Fruit fly (Drosophila melanogaster) whole organism, embryonic: ENCODE results near the gene Myo31DF.

Source experiments
- Aef1 ChIP-seq: fragments of 200-800 bp; sonication (Bioruptor generic); IDR thresholded peaks from 3 replicates; pipeline ENCODE4 v1.3.6; 2022; ENCODE audit warnings: missing biosample characterization, missing genetic modification characterization
- BEAF-32 ChIP-seq: fragments of 200-800 bp; sonication (Bioruptor generic); optimal IDR thresholded peaks from 3 replicates; lab custom pipeline; 2017; ENCODE audit warnings: missing biosample characterization, missing genetic modification characterization, mild to moderate bottlenecking, moderate library complexity, missing genetic modification reagents
- CG12155 ChIP-seq: fragments of 200-800 bp; sonication (Bioruptor generic); optimal IDR thresholded peaks from 3 replicates; lab custom pipeline; 2016; ENCODE audit warnings: missing biosample characterization, missing genetic modification characterization
- CG12744 ChIP-seq: fragments of 200-800 bp; sonication (Bioruptor generic); optimal IDR thresholded peaks from 2 replicates; lab custom pipeline; 2016; ENCODE audit warnings: missing biosample characterization, missing genetic modification characterization
- CG13624 ChIP-seq: fragments of 200-800 bp; sonication (Bioruptor generic); optimal IDR thresholded peaks from 2 replicates; lab custom pipeline; 2016; ENCODE audit warnings: missing biosample characterization, missing genetic modification characterization
- CG13894 ChIP-seq: fragments of 200-800 bp; sonication (Bioruptor generic); optimal IDR thresholded peaks from 3 replicates; lab custom pipeline; 2018; ENCODE audit warnings: missing biosample characterization, mild to moderate bottlenecking, missing genetic modification characterization, moderate library complexity
- CG14014 ChIP-seq: fragments of 200-800 bp; sonication (Bioruptor generic); IDR thresholded peaks from 2 replicates; pipeline ENCODE4 v1.3.6; 2022; ENCODE audit warnings: missing biosample characterization, missing genetic modification characterization
- CG14710 ChIP-seq: fragments of 200-800 bp; sonication (Bioruptor generic); optimal IDR thresholded peaks from 3 replicates; lab custom pipeline; 2019; ENCODE audit warnings: missing biosample characterization, mild to moderate bottlenecking, missing genetic modification characterization, moderate library complexity
- CG15269 ChIP-seq: fragments of 200-800 bp; sonication (Bioruptor generic); optimal IDR thresholded peaks from 2 replicates; lab custom pipeline; 2018; ENCODE audit warnings: missing biosample characterization, mild to moderate bottlenecking, missing genetic modification characterization, moderate library complexity
- CG1603 ChIP-seq: fragments of 200-800 bp; sonication (Bioruptor generic); optimal IDR thresholded peaks from 2 replicates; lab custom pipeline; 2019; ENCODE audit warnings: missing biosample characterization, mild to moderate bottlenecking, missing genetic modification characterization, moderate library complexity
- CG18764 ChIP-seq: fragments of 200-800 bp; sonication (Bioruptor generic); optimal IDR thresholded peaks from 3 replicates; lab custom pipeline; 2016; ENCODE audit warnings: missing biosample characterization, missing genetic modification characterization
- CG2116 ChIP-seq: fragments of 200-800 bp; sonication (Bioruptor generic); optimal IDR thresholded peaks from 3 replicates; lab custom pipeline; 2018; ENCODE audit warnings: missing biosample characterization, mild to moderate bottlenecking, missing genetic modification characterization
- CG31224 ChIP-seq: fragments of 200-800 bp; sonication (Bioruptor generic); IDR thresholded peaks from 2 replicates; pipeline ENCODE4 v1.3.6; 2022; ENCODE audit warnings: missing biosample characterization, missing genetic modification characterization
- CG31441 ChIP-seq: fragments of 200-800 bp; sonication (Bioruptor generic); IDR thresholded peaks from 2 replicates; pipeline ENCODE4 v1.3.6; 2022; ENCODE audit warnings: missing biosample characterization, missing genetic modification characterization
- CG3407 ChIP-seq: fragments of 200-800 bp; sonication (Bioruptor generic); optimal IDR thresholded peaks from 2 replicates; lab custom pipeline; 2018; ENCODE audit warnings: missing biosample characterization, mild to moderate bottlenecking, missing genetic modification characterization
- CG42726 ChIP-seq: fragments of 200-800 bp; sonication (Bioruptor generic); IDR thresholded peaks from 2 replicates; pipeline ENCODE4 v1.3.6; 2022; ENCODE audit warnings: missing biosample characterization, missing genetic modification characterization; ENCODE audit not compliant: partially characterized antibody
- CG43689 ChIP-seq: fragments of 200-800 bp; sonication (Bioruptor generic); IDR thresholded peaks from 2 replicates; pipeline ENCODE4 v1.3.6; 2022; ENCODE audit warnings: missing biosample characterization, missing genetic modification characterization
- CG6765 ChIP-seq: fragments of 200-800 bp; sonication (Bioruptor generic); optimal IDR thresholded peaks from 3 replicates; lab custom pipeline; 2017; ENCODE audit warnings: missing biosample characterization, mild to moderate bottlenecking, missing genetic modification characterization
- CG8281 ChIP-seq: fragments of 200-800 bp; sonication (Bioruptor generic); optimal IDR thresholded peaks from 2 replicates; lab custom pipeline; 2018; ENCODE audit warnings: missing biosample characterization, mild to moderate bottlenecking, missing genetic modification characterization, moderate library complexity
- CG8388 ChIP-seq: fragments of 200-800 bp; sonication (Bioruptor generic); optimal IDR thresholded peaks from 2 replicates; lab custom pipeline; 2019; ENCODE audit warnings: missing biosample characterization, mild to moderate bottlenecking, missing genetic modification characterization, moderate library complexity
- CG8478 ChIP-seq: fragments of >200 bp; optimal IDR thresholded peaks from 2 replicates; lab custom pipeline; 2018
- CG9215 ChIP-seq: fragments of 200-800 bp; sonication (Bioruptor generic); IDR thresholded peaks from 2 replicates; pipeline ENCODE4 v1.3.6; 2022; ENCODE audit warnings: missing biosample characterization, missing genetic modification characterization
- Fer1 ChIP-seq: fragments of 200-800 bp; sonication (Bioruptor generic); optimal IDR thresholded peaks from 2 replicates; lab custom pipeline; 2017; ENCODE audit warnings: missing biosample characterization, mild to moderate bottlenecking, missing genetic modification characterization
- Fer3 ChIP-seq: fragments of 200-800 bp; sonication (Bioruptor generic); optimal IDR thresholded peaks from 2 replicates; lab custom pipeline; 2018; ENCODE audit warnings: missing biosample characterization, mild to moderate bottlenecking, missing genetic modification characterization, moderate library complexity
- HLH3B ChIP-seq: fragments of 200-800 bp; sonication (Bioruptor generic); IDR thresholded peaks from 2 replicates; pipeline ENCODE4 v1.3.6; 2022; ENCODE audit warnings: missing biosample characterization, missing genetic modification characterization
- Max ChIP-seq: fragments of 200-800 bp; sonication (Bioruptor generic); optimal IDR thresholded peaks from 2 replicates; lab custom pipeline; 2016; ENCODE audit warnings: missing biosample characterization, mild to moderate bottlenecking, missing genetic modification characterization
- NFAT ChIP-seq: fragments of 200-800 bp; sonication (Bioruptor generic); IDR thresholded peaks from 2 replicates; pipeline ENCODE4 v1.3.6; 2022; ENCODE audit warnings: missing biosample characterization, missing genetic modification characterization
- NK7.1 ChIP-seq: fragments of 200-800 bp; sonication (Bioruptor generic); optimal IDR thresholded peaks from 3 replicates; lab custom pipeline; 2016; ENCODE audit warnings: missing biosample characterization, missing genetic modification characterization
- Nf-YB ChIP-seq: fragments of 200-800 bp; sonication (Bioruptor generic); optimal IDR thresholded peaks from 3 replicates; lab custom pipeline; 2019; ENCODE audit warnings: missing biosample characterization, mild to moderate bottlenecking, missing genetic modification characterization, moderate library complexity
- PHDP ChIP-seq: fragments of 200-800 bp; sonication (Bioruptor generic); optimal IDR thresholded peaks from 3 replicates; lab custom pipeline; 2018; ENCODE audit warnings: missing biosample characterization, mild to moderate bottlenecking, missing genetic modification characterization, moderate library complexity
- Side ChIP-seq: fragments of 200-800 bp; sonication (Bioruptor generic); optimal IDR thresholded peaks from 2 replicates; lab custom pipeline; 2016; ENCODE audit warnings: missing biosample characterization, missing genetic modification characterization
- Xbp1 ChIP-seq: fragments of 200-800 bp; sonication (Bioruptor generic); optimal IDR thresholded peaks from 3 replicates; lab custom pipeline; 2016; ENCODE audit warnings: missing biosample characterization, mild to moderate bottlenecking, missing genetic modification characterization
- YL-1 ChIP-seq: fragments of 200-800 bp; sonication (Bioruptor generic); optimal IDR thresholded peaks from 3 replicates; lab custom pipeline; 2017; ENCODE audit warnings: missing biosample characterization, mild to moderate bottlenecking, missing genetic modification characterization
- aop ChIP-seq: fragments of 200-800 bp; sonication (Bioruptor generic); IDR thresholded peaks from 2 replicates; pipeline ENCODE4 v1.3.6; 2022; ENCODE audit warnings: missing biosample characterization, missing genetic modification characterization
- chm ChIP-seq: fragments of 200-800 bp; sonication (Bioruptor generic); IDR thresholded peaks from 2 replicates; pipeline ENCODE4 v1.3.6; 2022; ENCODE audit warnings: missing biosample characterization, missing genetic modification characterization
- chn ChIP-seq: fragments of 200-800 bp; sonication (Bioruptor generic); optimal IDR thresholded peaks from 2 replicates; lab custom pipeline; 2016; ENCODE audit warnings: missing biosample characterization, missing genetic modification characterization
- da ChIP-seq: fragments of 200-800 bp; sonication (Bioruptor generic); optimal IDR thresholded peaks from 2 replicates; lab custom pipeline; 2016; ENCODE audit warnings: missing biosample characterization, missing genetic modification characterization
- dati ChIP-seq: fragments of 200-800 bp; sonication (Bioruptor generic); IDR thresholded peaks from 2 replicates; pipeline ENCODE4 v1.3.6; 2022; ENCODE audit warnings: missing biosample characterization, missing genetic modification characterization
- ems ChIP-seq: fragments of 200-800 bp; sonication (Bioruptor generic); optimal IDR thresholded peaks from 3 replicates; lab custom pipeline; 2016; ENCODE audit warnings: missing biosample characterization, missing genetic modification characterization
- exex ChIP-seq: fragments of 200-800 bp; sonication (Bioruptor generic); optimal IDR thresholded peaks from 4 replicates; lab custom pipeline; 2018; ENCODE audit warnings: missing biosample characterization, mild to moderate bottlenecking, missing genetic modification characterization, moderate library complexity
- fd3F ChIP-seq: fragments of 200-800 bp; sonication (Bioruptor generic); optimal IDR thresholded peaks from 2 replicates; lab custom pipeline; 2018; ENCODE audit warnings: missing biosample characterization, mild to moderate bottlenecking, missing genetic modification characterization, moderate library complexity
- kah ChIP-seq: fragments of 200-800 bp; sonication (Bioruptor generic); optimal IDR thresholded peaks from 2 replicates; lab custom pipeline; 2018; ENCODE audit warnings: missing biosample characterization, mild to moderate bottlenecking, missing genetic modification characterization
- lab ChIP-seq: fragments of 200-800 bp; sonication (Bioruptor generic); optimal IDR thresholded peaks from 3 replicates; lab custom pipeline; 2017; ENCODE audit warnings: missing biosample characterization, missing genetic modification characterization, mild to moderate bottlenecking, moderate library complexity, missing genetic modification reagents
- nom ChIP-seq: fragments of 200-800 bp; sonication (Bioruptor generic); optimal IDR thresholded peaks from 2 replicates; lab custom pipeline; 2017; ENCODE audit warnings: missing biosample characterization, missing genetic modification characterization, mild to moderate bottlenecking, moderate library complexity, missing genetic modification reagents
- oc ChIP-seq: fragments of 200-800 bp; sonication (Bioruptor generic); optimal IDR thresholded peaks from 2 replicates; lab custom pipeline; 2018; ENCODE audit warnings: missing biosample characterization, mild to moderate bottlenecking, missing genetic modification characterization, moderate library complexity
- ro ChIP-seq: fragments of 200-800 bp; sonication (Bioruptor generic); IDR thresholded peaks from 2 replicates; pipeline ENCODE4 v1.3.6; 2022; ENCODE audit warnings: missing biosample characterization, missing genetic modification characterization
- schlank ChIP-seq: fragments of 200-800 bp; sonication (Bioruptor generic); optimal IDR thresholded peaks from 2 replicates; lab custom pipeline; 2018; ENCODE audit warnings: missing biosample characterization, mild to moderate bottlenecking, missing genetic modification characterization
- shn ChIP-seq: fragments of 200-800 bp; sonication (Bioruptor generic); optimal IDR thresholded peaks from 3 replicates; lab custom pipeline; 2016; ENCODE audit warnings: missing biosample characterization, missing genetic modification characterization
- sr ChIP-seq: fragments of 200-800 bp; sonication (Bioruptor generic); IDR thresholded peaks from 3 replicates; pipeline ENCODE4 v1.3.6; 2022; ENCODE audit warnings: missing biosample characterization, missing genetic modification characterization
- twi ChIP-seq: fragments of 200-800 bp; optimal IDR thresholded peaks from 2 replicates; lab custom pipeline; 2019; ENCODE audit warnings: missing biosample characterization, mild to moderate bottlenecking, missing genetic modification characterization, moderate library complexity
- usp ChIP-seq: fragments of >200 bp; optimal IDR thresholded peaks from 2 replicates; lab custom pipeline; 2017; ENCODE audit warnings: missing biosample characterization, missing genetic modification characterization

The Myo31DF gene

DNA sequence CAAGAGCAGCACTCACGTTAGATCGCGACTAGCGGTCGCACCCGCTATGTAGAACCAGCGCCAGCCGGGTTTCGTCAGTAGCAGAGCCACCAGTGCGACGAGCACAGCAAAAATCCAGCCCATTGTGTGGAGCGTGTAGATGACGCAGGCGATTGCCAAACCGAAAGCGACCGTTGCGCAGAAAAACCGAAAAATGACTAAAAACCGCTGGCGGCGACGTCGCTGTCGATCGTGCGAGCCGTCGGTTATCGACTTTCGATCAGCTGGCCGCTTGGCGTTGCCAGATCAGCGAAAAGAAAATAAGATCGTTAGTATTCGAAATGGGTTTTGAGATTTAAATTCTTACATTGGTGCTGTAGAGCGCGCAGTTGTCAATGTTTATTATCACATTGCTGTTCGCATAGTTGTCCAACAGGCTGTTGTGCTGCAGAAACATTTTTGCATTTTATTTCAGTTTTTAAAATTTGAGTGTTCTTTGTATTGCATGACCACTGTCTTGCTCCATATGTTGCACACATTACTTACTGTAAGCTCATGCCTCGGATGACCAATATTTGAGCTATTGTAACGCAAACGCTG lies 10.0 kb upstream of the Myo31DF start (continued):
- TF ChIP-seq YL-1 (GFP tag; lab: Kevin White, UChicago) (no peak), chn (GFP tag; lab: Kevin White, UChicago) (peak; percentile 0), BEAF-32 (GFP tag; lab: Kevin White, UChicago) (peak; percentile 55), shn (GFP tag; lab: Kevin White, UChicago) (no peak), CG13624 (GFP tag; lab: Kevin White, UChicago) (peak; percentile 60), CG8281 (tag; lab: Kevin White, UChicago) (no peak), Max (GFP tag; lab: Kevin White, UChicago) (peak; percentile 6), CG14014 (GFP tag; lab: Robert Waterston, UW) (peak; percentile 41; the same call in 1 of the 2 replicates), NFAT (GFP tag; lab: Robert Waterston, UW) (0 out of 2 replicates have a peak, but pooled peaks have one; percentile 20), Nf-YB (GFP tag; lab: Kevin White, UChicago) (no peak), Fer1 (GFP tag; lab: Kevin White, UChicago) (peak; percentile 71), CG15269 (tag; lab: Kevin White, UChicago) (peak; percentile 26), CG42726 (no peak), da (GFP tag; lab: Kevin White, UChicago) (no peak), nom (GFP tag; lab: Kevin White, UChicago) (peak; percentile 66), twi (tag; lab: Kevin White, UChicago) (no peak), CG12155 (GFP tag; lab: Kevin White, UChicago) (no peak), CG8478 (lab: Kevin White, UChicago) (no peak), schlank (tag; lab: Kevin White, UChicago) (no peak), Xbp1 (GFP tag; lab: Kevin White, UChicago) (peak; percentile 33), PHDP (tag; lab: Kevin White, UChicago) (no peak), CG31441 (GFP tag; lab: Robert Waterston, UW) (peak; percentile 47), CG13894 (tag; lab: Kevin White, UChicago) (peak; percentile 52), exex (tag; lab: Kevin White, UChicago) (no peak), fd3F (GFP tag; lab: Kevin White, UChicago) (no peak), CG14710 (peak; percentile 38), CG9215 (GFP tag; lab: Robert Waterston, UW) (no peak), dati (GFP tag; lab: Robert Waterston, UW) (no peak), kah (GFP tag; lab: Kevin White, UChicago) (no peak), HLH3B (GFP tag; lab: Robert Waterston, UW) (no peak; the same call in 1 of the 2 replicates), CG18764 (GFP tag; lab: Kevin White, UChicago) (peak; percentile 4), CG12744 (GFP tag; lab: Kevin White, UChicago) (no peak), usp (no peak), sr (GFP tag; lab: Robert Waterston, UW) (no peak), lab (peak; percentile 70), ems (GFP tag; lab: Kevin White, UChicago) (no peak), chm (no peak), ro (GFP tag; lab: Robert Waterston, UW) (no peak), oc (tag; lab: Kevin White, UChicago) (no peak), Aef1 (GFP tag; lab: Robert Waterston, UW) (0 out of 3 replicates have a peak, but pooled peaks have one; percentile 9), CG1603 (tag; lab: Kevin White, UChicago) (peak; percentile 40), CG43689 (GFP tag; lab: Robert Waterston, UW) (no peak), Fer3 (tag; lab: Kevin White, UChicago) (peak; percentile 27), CG31224 (GFP tag; lab: Robert Waterston, UW) (no peak), Side (GFP tag; lab: Kevin White, UChicago) (peak; percentile 27), CG8388 (GFP tag; lab: Kevin White, UChicago) (no peak), CG2116 (peak; percentile 59), NK7.1 (GFP tag; lab: Kevin White, UChicago) (peak; percentile 21), aop (GFP tag; lab: Robert Waterston, UW) (no peak), CG6765 (GFP tag; lab: Kevin White, UChicago) (peak; percentile 62), CG3407 (GFP tag; lab: Kevin White, UChicago) (no peak)
